Worm (Caenorhabditis elegans) whole organism, mixed stage, embryonic: ENCODE results near the gene Y55F3BR.11.

ENCODE experiments used
- elt-1 ChIP-seq: sonication (generic microtip); optimal IDR thresholded peaks from 2 replicates; lab custom pipeline; 2017; ENCODE audit warnings: missing genetic modification characterization, mild to moderate bottlenecking, missing compliant biosample characterization, antibody characterized with exemption, moderate library complexity, borderline replicate concordance; ENCODE audit not compliant: insufficient read depth
- lin-13 ChIP-seq: fragments of 150-350 bp; optimal IDR thresholded peaks from 2 replicates; lab custom pipeline; 2014; ENCODE audit warnings: missing biosample characterization, missing genetic modification characterization
- mab-5 ChIP-seq: fragments of 150-350 bp; optimal IDR thresholded peaks from 2 replicates; lab custom pipeline; 2014; ENCODE audit warnings: missing biosample characterization, missing genetic modification characterization
- nhr-12 ChIP-seq: fragments of 150-350 bp; optimal IDR thresholded peaks from 2 replicates; lab custom pipeline; 2014; ENCODE audit warnings: missing biosample characterization, missing genetic modification characterization
- nhr-2 ChIP-seq: fragments of 150-350 bp; optimal IDR thresholded peaks from 2 replicates; lab custom pipeline; 2014; ENCODE audit warnings: missing biosample characterization, missing genetic modification characterization
- nhr-76 ChIP-seq: sonication (generic microtip); optimal IDR thresholded peaks from 2 replicates; lab custom pipeline; 2017; ENCODE audit warnings: missing biosample characterization, missing genetic modification characterization
- pha-4 ChIP-seq: fragments of 150-350 bp; optimal IDR thresholded peaks from 2 replicates; lab custom pipeline; 2018; ENCODE audit warnings: missing biosample characterization, missing genetic modification reagents, missing genetic modification characterization
- snpc-4 ChIP-seq: fragments of 150-350 bp; optimal IDR thresholded peaks from 2 replicates; lab custom pipeline; 2014; ENCODE audit warnings: missing biosample characterization, missing genetic modification characterization

ce11 chrIV:868723-869122 lies 13.7 kb downstream of the Y55F3BR.11 start:
- TF ChIP-seq snpc-4 (tag; lab: Kevin White, UChicago) (no peak), lin-13 (tag; lab: Kevin White, UChicago) (no peak), nhr-12 (no peak), pha-4 (tag; lab: Kevin White, UChicago) (no peak), mab-5 (tag; lab: Kevin White, UChicago) (no peak), nhr-2 (tag; lab: Kevin White, UChicago) (no peak), elt-1 (tag; lab: Kevin White, UChicago) (no peak), nhr-76 (no peak)
